Worm (Caenorhabditis elegans) whole organism, dauer: ENCODE measurements around the gene spd-3.

ENCODE experiments used
- unc-62 ChIP-seq: sonication (generic microtip); optimal IDR thresholded peaks from 2 replicates; lab custom pipeline; 2017; ENCODE audit warnings: missing biosample characterization, missing genetic modification reagents, missing genetic modification characterization

Gene spd-3

DNA sequence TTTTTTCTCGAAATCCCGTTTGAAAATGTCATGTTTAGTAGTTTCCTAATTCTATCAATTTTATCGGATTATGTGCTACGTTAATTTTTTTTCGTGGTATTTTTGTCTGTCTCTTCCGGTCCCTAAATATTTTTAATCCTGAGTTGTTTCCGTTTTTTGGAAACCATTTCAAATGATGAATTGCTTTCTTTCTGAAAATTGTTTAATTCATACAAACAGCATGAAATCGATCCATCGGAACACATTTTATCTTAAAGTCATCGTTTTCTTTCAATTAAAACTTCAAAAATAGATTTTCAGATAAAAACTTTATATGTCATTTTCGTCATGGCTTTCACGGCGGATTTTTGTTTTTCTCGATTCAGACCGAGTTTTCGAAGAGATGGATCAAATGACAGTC is at the start of gene spd-3:
TSS of gene spd-3 (plus strand) at position 301 of the 400 bp plus-strand sequence.
- no peak for TF ChIP-seq unc-62 (GFP tag; lab: Kevin White, UChicago)

DNA sequence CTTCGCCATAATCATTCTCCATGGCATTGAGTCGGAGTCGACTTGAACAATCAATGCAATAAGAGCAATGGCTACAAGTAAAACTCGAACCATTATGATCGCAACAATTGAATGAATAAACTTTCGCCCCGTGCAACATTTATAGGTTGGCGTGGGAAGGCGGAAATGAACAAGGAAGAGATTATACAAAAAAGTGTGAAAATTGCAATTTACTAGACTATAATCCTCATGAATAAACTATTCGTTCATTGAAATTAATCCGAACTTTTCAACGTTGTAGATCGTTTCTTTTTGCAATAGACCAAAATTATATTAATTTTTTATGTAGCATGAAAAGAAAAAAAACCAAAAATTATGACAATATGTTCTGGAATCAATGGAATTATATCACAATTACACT is 22.3 kb upstream of the spd-3 start, which contains the start of gene Y73B6A.3:
TSS of gene Y73B6A.3 (minus strand) at position 101 of the 400 bp plus-strand sequence.
- TF ChIP-seq unc-62 (GFP tag; lab: Kevin White, UChicago): no peak

DNA sequence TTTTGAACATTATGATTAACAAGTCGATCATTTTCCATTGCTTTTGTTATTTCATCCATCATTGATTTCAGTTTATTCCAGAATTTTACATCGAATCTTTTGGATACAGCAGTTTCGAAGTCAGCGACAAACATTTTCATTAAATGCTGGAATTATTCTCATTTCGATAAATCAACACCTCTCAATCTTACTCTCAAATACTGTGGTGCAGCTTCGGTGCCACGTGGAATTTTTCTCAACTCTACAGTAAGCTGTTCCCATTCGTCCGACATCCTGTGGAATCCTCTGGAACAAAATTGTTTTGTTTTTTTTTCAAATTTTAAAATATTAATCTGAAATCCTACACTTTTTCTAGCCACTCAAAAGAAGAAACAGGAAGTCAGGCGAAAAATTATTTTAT is 20.4 kb upstream of the spd-3 start, which contains the start of gene smg-7:
TSS of gene smg-7 (minus strand) at position 285 of the 400 bp plus-strand sequence.
- TF ChIP-seq unc-62 (GFP tag; lab: Kevin White, UChicago): no peak

DNA sequence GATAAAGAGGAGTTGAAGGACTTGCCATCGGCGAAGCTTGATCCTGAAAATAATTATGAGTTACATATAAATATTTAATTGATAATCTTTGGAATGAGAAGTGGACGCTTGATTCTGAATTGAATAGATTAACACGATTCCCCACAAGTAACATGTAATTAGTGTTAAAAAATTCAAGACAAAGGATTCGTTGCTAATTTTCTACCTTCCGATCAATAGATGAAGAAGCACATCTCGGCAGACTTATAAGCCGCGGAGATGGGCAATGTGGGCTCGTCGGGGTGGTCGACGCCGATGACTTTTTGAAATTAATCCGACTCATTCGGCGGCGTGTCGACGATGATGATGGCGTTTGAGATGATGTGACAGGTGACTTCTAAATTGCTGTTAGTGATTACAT is 15.4 kb upstream of the spd-3 start:
- TF ChIP-seq unc-62 (GFP tag; lab: Kevin White, UChicago): no peak

ce11 chrIV:6747652-6748051 is 14.9 kb upstream of the spd-3 start:
- no peak for TF ChIP-seq unc-62 (GFP tag; lab: Kevin White, UChicago)

ce11 chrIV:6748491-6748890 is 14.0 kb upstream of the spd-3 start, which contains the start of gene lin-45:
Gene lin-45 (minus strand): TSS chrIV:6748572.
- no peak for TF ChIP-seq unc-62 (GFP tag; lab: Kevin White, UChicago)

DNA sequence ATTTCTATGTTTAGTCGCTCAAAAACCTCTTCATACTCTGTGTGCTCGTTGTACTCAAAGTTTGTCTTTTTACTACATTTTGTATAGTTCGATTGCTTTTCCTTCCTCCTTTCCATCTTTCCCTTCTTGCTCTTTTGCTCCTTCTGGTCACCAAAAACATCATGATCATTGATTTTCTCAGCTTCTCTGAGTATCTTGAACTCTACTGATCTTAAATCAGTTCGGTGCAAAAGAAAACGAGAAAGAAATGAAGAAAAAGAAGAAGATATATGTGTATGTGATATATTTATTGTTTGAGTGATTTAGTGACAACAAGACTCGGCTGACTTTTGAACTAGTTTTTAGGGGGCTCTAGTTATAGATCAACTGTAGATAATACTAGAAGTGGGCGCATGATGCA is 12.4 kb upstream of the spd-3 start:
- TF ChIP-seq unc-62 (GFP tag; lab: Kevin White, UChicago): no peak

DNA sequence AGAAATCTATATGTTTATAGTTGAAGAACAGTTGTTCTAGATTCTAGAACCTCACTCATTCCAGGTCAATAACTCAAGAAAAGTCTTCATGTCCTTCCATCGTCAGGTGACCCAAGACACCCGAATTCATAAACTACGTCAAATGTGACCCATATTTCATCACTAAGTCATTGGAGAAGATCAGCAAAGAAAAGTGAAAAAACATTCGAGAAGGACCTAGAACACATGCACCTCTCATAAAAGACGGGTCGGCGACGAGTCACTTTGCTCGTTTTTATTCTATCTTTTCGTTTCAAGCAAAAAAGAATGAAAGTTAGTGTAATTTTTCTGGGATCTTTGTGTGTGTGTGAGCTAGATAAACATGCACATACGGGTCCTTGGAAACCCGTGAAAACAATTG is 11.3 kb upstream of the spd-3 start:
- TF ChIP-seq unc-62 (GFP tag; lab: Kevin White, UChicago): no peak

DNA sequence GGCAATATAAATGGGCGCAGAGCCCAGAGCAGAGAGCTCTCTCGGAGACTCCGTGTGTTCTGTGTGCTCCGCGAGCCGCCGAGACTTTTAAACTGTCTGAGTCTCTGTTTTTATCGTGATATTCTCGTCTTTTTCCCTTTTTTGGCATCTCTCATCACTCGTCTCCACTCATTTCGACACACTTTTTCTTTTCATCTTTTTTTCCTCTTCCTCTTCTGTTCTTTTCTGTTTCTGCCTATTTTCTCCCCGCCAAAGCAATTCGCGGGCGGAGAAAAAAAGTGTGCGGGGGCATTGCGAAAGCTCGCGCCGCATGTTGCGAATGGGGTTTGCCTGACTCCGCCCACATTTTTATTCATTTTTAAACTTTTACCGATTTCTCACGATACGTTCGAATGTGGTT is 6.1 kb upstream of the spd-3 start:
- TF ChIP-seq unc-62 (GFP tag; lab: Kevin White, UChicago): no peak

DNA sequence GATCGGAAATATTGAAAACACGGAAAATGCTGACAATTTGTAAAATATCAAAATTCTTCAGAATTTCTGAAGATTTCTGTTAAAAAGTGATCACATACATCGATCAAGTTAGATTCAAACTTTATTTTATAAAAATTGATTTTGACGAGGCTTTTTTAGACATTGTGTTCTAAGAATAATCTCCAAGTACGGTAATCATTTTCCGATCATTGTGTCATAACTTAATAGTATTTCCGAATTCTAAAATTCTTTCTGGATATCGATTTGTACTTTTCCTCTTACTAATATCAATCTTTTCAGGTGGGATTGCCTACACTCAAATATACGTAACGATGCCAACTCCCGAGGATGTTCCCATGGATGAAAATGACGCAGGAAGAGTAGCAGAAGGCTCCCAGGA is 5.5 kb upstream of the spd-3 start, which contains the start of gene usp-4:
TSS of gene usp-4 (plus strand) at position 301 of the 400 bp plus-strand sequence.
- TF ChIP-seq unc-62 (GFP tag; lab: Kevin White, UChicago): no peak

DNA sequence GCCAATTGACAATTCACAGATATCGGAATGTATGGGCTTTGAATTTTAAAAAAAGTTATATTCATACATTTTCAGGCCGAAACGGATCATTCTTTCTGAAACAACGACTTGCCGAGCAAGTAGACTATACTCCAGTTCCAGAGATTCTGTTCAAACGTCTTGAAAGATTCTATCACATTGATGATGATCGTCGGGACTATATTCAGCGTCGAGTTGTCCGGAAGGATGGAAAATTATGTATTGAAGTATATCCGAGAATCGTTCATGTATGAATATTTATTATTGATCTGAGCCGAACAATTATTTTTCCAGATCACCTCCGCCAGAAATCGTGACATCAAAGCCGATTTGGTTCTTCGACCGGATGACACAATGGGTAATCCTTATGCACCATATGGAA is 4.9 kb upstream of the spd-3 start:
- TF ChIP-seq unc-62 (GFP tag; lab: Kevin White, UChicago): no peak

ce11 chrIV:6767240-6767639 is 4.7 kb downstream of the spd-3 start:
- TF ChIP-seq unc-62 (GFP tag; lab: Kevin White, UChicago): no peak

ce11 chrIV:6770407-6770883 is 7.9 kb downstream of the spd-3 start, which contains the start of gene anat-1:
Gene anat-1 (plus strand): TSS chrIV:6770833.
- TF ChIP-seq unc-62 (GFP tag; lab: Kevin White, UChicago): no peak

- TF ChIP-seq unc-62 (GFP tag; lab: Kevin White, UChicago): no peak
Observed at ce11 chrIV:6771556-6771955, 9.0 kb downstream of the spd-3 start.

DNA sequence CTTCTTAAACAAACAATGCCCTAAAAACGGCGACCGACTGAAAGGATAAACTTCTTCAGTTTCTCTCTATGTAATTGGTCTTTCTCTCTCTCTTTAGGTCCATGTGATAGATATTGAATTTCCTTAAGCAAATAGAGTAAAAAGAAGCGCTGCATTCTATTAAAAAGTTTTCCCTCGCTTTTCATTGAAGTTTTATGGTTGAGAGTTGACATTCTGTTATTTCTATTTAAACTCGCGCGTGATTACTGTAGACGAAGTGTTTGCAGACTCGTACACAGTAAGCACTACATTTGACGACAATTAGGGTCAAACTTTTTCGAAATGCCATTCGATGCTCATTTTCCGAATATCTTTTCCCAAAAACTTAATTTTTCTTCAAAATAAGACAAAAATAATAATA is 14.6 kb downstream of the spd-3 start:
- TF ChIP-seq unc-62 (GFP tag; lab: Kevin White, UChicago): no peak

DNA sequence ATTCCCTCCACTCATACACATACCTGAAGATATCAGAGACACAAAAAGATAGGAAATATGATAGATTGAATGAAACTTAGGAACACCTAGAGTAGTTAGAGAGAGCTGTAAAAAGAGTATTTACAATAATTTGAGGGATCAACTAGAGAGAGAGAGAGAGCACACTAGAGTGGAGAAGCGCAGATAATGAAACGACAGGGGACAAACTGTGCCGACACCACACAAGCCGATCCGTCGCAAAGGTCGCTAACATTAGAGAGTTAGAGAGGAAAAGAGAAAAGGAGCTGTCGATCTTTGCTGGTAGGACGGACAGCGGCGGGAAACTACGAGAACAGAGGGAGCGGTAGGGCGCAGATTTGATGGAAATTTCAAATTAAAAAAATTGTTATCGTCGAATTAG is 22.6 kb downstream of the spd-3 start, which contains the start of gene dyci-1:
TSS of gene dyci-1 (minus strand) at position 122 of the 400 bp plus-strand sequence.
- no peak for TF ChIP-seq unc-62 (GFP tag; lab: Kevin White, UChicago)

- no peak for TF ChIP-seq unc-62 (GFP tag; lab: Kevin White, UChicago)
Observed at ce11 chrIV:6785873-6786272, 23.4 kb downstream of the spd-3 start.
